Fruit fly (Drosophila melanogaster) whole organism, pupa: ENCODE results near the gene CG32986.

Experiments used
- CG15710 ChIP-seq: fragments of 200-800 bp; sonication (Bioruptor generic); optimal IDR thresholded peaks from 2 replicates; lab custom pipeline; 2018; ENCODE audit warnings: missing biosample characterization, mild to moderate bottlenecking, missing genetic modification characterization, moderate library complexity
- CG17806 ChIP-seq: fragments of 200-800 bp; sonication (Bioruptor generic); optimal IDR thresholded peaks from 2 replicates; lab custom pipeline; 2018; ENCODE audit warnings: missing biosample characterization, mild to moderate bottlenecking, missing genetic modification characterization, moderate library complexity
- CG9948 ChIP-seq: fragments of 200-800 bp; sonication (Bioruptor generic); optimal IDR thresholded peaks from 2 replicates; lab custom pipeline; 2018; ENCODE audit warnings: missing biosample characterization, mild to moderate bottlenecking, missing genetic modification characterization, moderate library complexity
- EcR ChIP-seq: fragments of 200-800 bp; sonication (Bioruptor generic); optimal IDR thresholded peaks from 3 replicates; lab custom pipeline; 2019; ENCODE audit warnings: missing biosample characterization, missing genetic modification characterization, mild to moderate bottlenecking, moderate library complexity, missing genetic modification reagents

- TF ChIP-seq CG17806, result no peak
- TF ChIP-seq CG9948 (tag; lab: Kevin White, UChicago), result no peak
- TF ChIP-seq CG15710 (tag; lab: Kevin White, UChicago), result no peak
- TF ChIP-seq EcR (GFP tag; lab: Kevin White, UChicago), result no peak
Observed at dm6 chr2L:8839193-8839592, 23.4 kb upstream of the CG32986 start.
